Worm (Caenorhabditis elegans) whole organism, L4 larva: Measurements from ENCODE around the gene gba-2.

ENCODE experiments used
- D1046.2 ChIP-seq: fragments of 200-800 bp; sonication (Bioruptor generic); IDR thresholded peaks from 2 replicates; pipeline ENCODE4 v1.3.6; 2022; ENCODE audit warnings: missing genetic modification characterization, missing compliant biosample characterization
- F37D6.2 ChIP-seq: sonication (generic microtip); optimal IDR thresholded peaks from 2 replicates; lab custom pipeline; 2016; ENCODE audit warnings: mild to moderate bottlenecking, missing genetic modification characterization, missing compliant biosample characterization
- R02D3.7 ChIP-seq: fragments of 150-350 bp; sonication (generic microtip); optimal IDR thresholded peaks from 3 replicates; lab custom pipeline; 2014; ENCODE audit warnings: missing biosample characterization, missing genetic modification characterization
- T20F7.1 ChIP-seq: fragments of 200-800 bp; sonication (Bioruptor generic); optimal IDR thresholded peaks from 2 replicates; lab custom pipeline; 2018; ENCODE audit warnings: mild to moderate bottlenecking, missing genetic modification characterization, missing compliant biosample characterization
- Y75B8A.6 ChIP-seq: fragments of 200-800 bp; sonication (Bioruptor generic); IDR thresholded peaks from 2 replicates; pipeline ENCODE4 v1.3.6; 2022; ENCODE audit warnings: missing genetic modification reagents, missing genetic modification characterization, missing compliant biosample characterization
- ZK546.5 ChIP-seq, 2 experiments: sonication (generic microtip); optimal IDR thresholded peaks; 2 replicates each; lab custom pipeline; 2017; ENCODE audit warnings: missing biosample characterization in 2 of 2, missing genetic modification characterization in 2 of 2
- aha-1 ChIP-seq: fragments of 150-350 bp; peaks from one replicate; lab custom pipeline; 2014; ENCODE audit warnings: missing biosample characterization, missing genetic modification characterization
- ama-1 ChIP-seq: fragments of 150-350 bp; optimal IDR thresholded peaks from 2 replicates; lab custom pipeline; 2014; ENCODE audit warnings: inconsistent platforms, mixed read lengths
- arid-1 ChIP-seq: fragments of 200-800 bp; sonication (Bioruptor generic); conservative IDR thresholded peaks from 2 replicates; pipeline ENCODE4 v1.3.6; 2022; ENCODE audit warnings: missing genetic modification reagents, missing genetic modification characterization, missing compliant biosample characterization
- attf-4 ChIP-seq: sonication (generic microtip); optimal IDR thresholded peaks from 3 replicates; lab custom pipeline; 2017; ENCODE audit warnings: missing biosample characterization, missing genetic modification characterization
- ceh-32 ChIP-seq: sonication (generic microtip); optimal IDR thresholded peaks from 2 replicates; lab custom pipeline; 2016; ENCODE audit warnings: mild to moderate bottlenecking, missing genetic modification characterization, missing compliant biosample characterization; ENCODE audit not compliant: poor library complexity
- daf-12 ChIP-seq: fragments of 150-350 bp; optimal IDR thresholded peaks from 2 replicates; lab custom pipeline; 2014; ENCODE audit warnings: missing biosample characterization, missing genetic modification reagents, missing genetic modification characterization
- daf-19 ChIP-seq: fragments of 200-800 bp; sonication (Bioruptor generic); conservative IDR thresholded peaks from 2 replicates; pipeline ENCODE4 v1.3.6; 2022; ENCODE audit warnings: missing genetic modification characterization, missing compliant biosample characterization
- daf-8 ChIP-seq: fragments of 200-800 bp; sonication (Bioruptor generic); IDR thresholded peaks from 2 replicates; pipeline ENCODE4 v1.3.6; 2022; ENCODE audit warnings: missing genetic modification characterization, missing compliant biosample characterization
- dpl-1 ChIP-seq: fragments of 150-350 bp; optimal IDR thresholded peaks from 2 replicates; lab custom pipeline; 2014; ENCODE audit warnings: missing biosample characterization, missing genetic modification reagents, missing genetic modification characterization
- fos-1 ChIP-seq: fragments of 150-350 bp; optimal IDR thresholded peaks from 2 replicates; lab custom pipeline; 2014; ENCODE audit warnings: missing biosample characterization, missing genetic modification characterization
- hif-1 ChIP-seq, 2 experiments: sonication (generic microtip); optimal IDR thresholded peaks; 2 replicates each; lab custom pipeline; 2016 to 2017; ENCODE audit warnings: missing compliant biosample characterization in 2 of 2, missing genetic modification characterization in 2 of 2, missing genetic modification reagents in 2 of 2, missing genotype in 2 of 2, mild to moderate bottlenecking in 1 of 2
- hmg-1.1 ChIP-seq: fragments of 200-800 bp; sonication (Bioruptor generic); IDR thresholded peaks from 2 replicates; pipeline ENCODE4 v1.3.6; 2022; ENCODE audit warnings: missing genetic modification reagents, missing genetic modification characterization, missing compliant biosample characterization
- lin-38 ChIP-seq: fragments of 200-800 bp; sonication (Bioruptor generic); IDR thresholded peaks from 2 replicates; pipeline ENCODE4 v1.3.6; 2022; ENCODE audit warnings: missing genetic modification reagents, missing genetic modification characterization, missing compliant biosample characterization
- lir-3 ChIP-seq: sonication (generic microtip); optimal IDR thresholded peaks from 2 replicates; lab custom pipeline; 2016; ENCODE audit warnings: mild to moderate bottlenecking, missing genetic modification characterization, missing compliant biosample characterization
- lsy-2 ChIP-seq, 2 experiments: fragments of 150-350 bp in 1 of 2; sonication (generic microtip) in 1 of 2; optimal IDR thresholded peaks; 2 replicates each; lab custom pipeline; 2014 to 2017; ENCODE audit warnings: missing biosample characterization in 2 of 2, missing genetic modification characterization in 2 of 2
- madf-5 ChIP-seq, 2 experiments: fragments of 200-800 bp; sonication (Bioruptor generic); IDR thresholded peaks; 2 replicates each; pipeline ENCODE4 v1.3.6; 2022; ENCODE audit warnings: missing compliant biosample characterization in 2 of 2, missing genetic modification characterization in 2 of 2
- mdt-29 ChIP-seq: fragments of 200-800 bp; sonication (Bioruptor generic); IDR thresholded peaks from 2 replicates; pipeline ENCODE4 v1.3.6; 2022; ENCODE audit warnings: missing genetic modification reagents, missing genetic modification characterization, missing compliant biosample characterization
- mxl-2 ChIP-seq: fragments of 200-800 bp; sonication (Bioruptor generic); conservative IDR thresholded peaks from 2 replicates; pipeline ENCODE4 v1.3.6; 2022; ENCODE audit warnings: missing genetic modification reagents, missing genetic modification characterization, missing compliant biosample characterization
- mxl-3 ChIP-seq: fragments of 200-800 bp; sonication (Bioruptor generic); optimal IDR thresholded peaks from 2 replicates; lab custom pipeline; 2018; ENCODE audit warnings: mild to moderate bottlenecking, missing genetic modification characterization, missing compliant biosample characterization
- nhr-102 ChIP-seq: sonication (generic microtip); optimal IDR thresholded peaks from 2 replicates; lab custom pipeline; 2016; ENCODE audit warnings: mild to moderate bottlenecking, missing genetic modification characterization, moderate library complexity, missing compliant biosample characterization
- nhr-111 ChIP-seq: fragments of 200-800 bp; sonication (Bioruptor generic); optimal IDR thresholded peaks from 2 replicates; lab custom pipeline; 2018; ENCODE audit warnings: mild to moderate bottlenecking, missing genetic modification characterization, missing compliant biosample characterization
- nhr-237 ChIP-seq: sonication (generic microtip); optimal IDR thresholded peaks from 2 replicates; lab custom pipeline; 2017; ENCODE audit warnings: missing biosample characterization, missing genetic modification characterization
- nhr-77 ChIP-seq: fragments of 150-350 bp; optimal IDR thresholded peaks from 2 replicates; lab custom pipeline; 2014; ENCODE audit warnings: missing biosample characterization, missing genetic modification characterization
- pha-4 ChIP-seq, 2 experiments: fragments of 150-350 bp in 1 of 2; fragments of 200-800 bp in 1 of 2; sonication (Bioruptor generic) in 1 of 2; IDR thresholded peaks in 1 of 2; optimal IDR thresholded peaks in 1 of 2; 2 replicates each; pipeline versions ENCODE4 v1.3.6 to Lab custom; 2014 to 2022; ENCODE audit warnings: missing genetic modification characterization in 2 of 2, missing genetic modification reagents in 2 of 2, missing biosample characterization in 1 of 2, missing compliant biosample characterization in 1 of 2
- skn-1 ChIP-seq: fragments of 150-350 bp; optimal IDR thresholded peaks from 2 replicates; lab custom pipeline; 2014; ENCODE audit warnings: missing biosample characterization, missing genetic modification characterization
- unc-130 ChIP-seq: sonication (generic microtip); optimal IDR thresholded peaks from 2 replicates; lab custom pipeline; 2016; ENCODE audit warnings: missing genetic modification reagents, missing genetic modification characterization, missing compliant biosample characterization
- unc-62 ChIP-seq, 3 experiments: fragments of 150-350 bp in 1 of 3; sonication (generic microtip); optimal IDR thresholded peaks in 2 of 3; peaks in 1 of 3; 1 replicate in 1 of 3; 2 replicates in 2 of 3; lab custom pipeline; 2014 to 2017; ENCODE audit warnings: missing biosample characterization in 3 of 3, missing genetic modification characterization in 3 of 3, missing genetic modification reagents in 3 of 3, missing genotype in 1 of 3
- zag-1 ChIP-seq: fragments of 150-350 bp; optimal IDR thresholded peaks from 2 replicates; lab custom pipeline; 2014; ENCODE audit warnings: missing biosample characterization, missing genetic modification characterization
- zfp-2 ChIP-seq: sonication (generic microtip); optimal IDR thresholded peaks from 2 replicates; lab custom pipeline; 2016; ENCODE audit warnings: mild to moderate bottlenecking, missing genetic modification characterization, missing compliant biosample characterization
- zfp-3 ChIP-seq: fragments of 200-800 bp; sonication (Bioruptor generic); conservative IDR thresholded peaks from 2 replicates; pipeline ENCODE4 v1.3.6; 2022; ENCODE audit warnings: missing genetic modification reagents, missing genetic modification characterization, missing compliant biosample characterization
- ztf-11 ChIP-seq: fragments of 150-350 bp; optimal IDR thresholded peaks from 2 replicates; lab custom pipeline; 2014; ENCODE audit warnings: missing biosample characterization, missing genetic modification characterization

Gene gba-2

DNA sequence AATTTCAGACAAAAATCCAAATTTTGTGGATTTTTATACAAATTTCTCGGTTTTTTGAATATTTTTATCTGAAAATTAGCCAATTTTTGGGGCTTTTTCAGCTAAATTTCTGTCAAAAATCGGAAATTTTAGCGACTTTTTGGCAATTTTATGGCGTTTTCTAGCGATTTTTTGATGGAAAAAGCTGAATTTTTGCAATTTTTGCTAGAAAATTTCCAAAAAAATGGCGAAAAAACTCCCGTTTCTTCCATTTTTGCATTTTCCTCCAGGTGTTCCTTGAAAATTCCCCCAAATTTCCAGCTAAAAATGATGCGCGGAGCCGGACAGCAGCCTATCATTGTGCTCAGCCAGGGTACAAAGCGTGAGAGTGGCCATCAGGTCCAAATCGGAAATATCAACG is 47.0 kb upstream of the gba-2 start, which contains the start of gene cct-3:
cct-3 (plus strand) TSS at position 301 of the 400 bp plus-strand sequence.
- TF ChIP-seq ZK546.5 (tag; optimal IDR thresholded peaks at IDR 0.05; lab: Kevin White, UChicago) (no peak), T20F7.1 (GFP tag; lab: Kevin White, UChicago) (no peak), mdt-29 (GFP tag; lab: Robert Waterston, UW) (no peak), daf-8 (no peak), ztf-11 (tag; lab: Kevin White, UChicago) (no peak), nhr-102 (tag; lab: Kevin White, UChicago) (no peak), nhr-237 (tag; lab: Kevin White, UChicago) (no peak), arid-1 (no peak), mxl-3 (GFP tag; lab: Kevin White, UChicago) (no peak), nhr-77 (tag; lab: Kevin White, UChicago) (no peak), R02D3.7 (tag; lab: Kevin White, UChicago) (no peak), daf-12 (tag; lab: Kevin White, UChicago) (no peak), nhr-111 (GFP tag; lab: Kevin White, UChicago) (no peak), mxl-2 (GFP tag; lab: Robert Waterston, UW) (no peak), hif-1 (tag; optimal IDR thresholded peaks at IDR 0.05; lab: Kevin White, UChicago) (no peak), unc-130 (GFP tag; lab: Kevin White, UChicago) (no peak), ceh-32 (tag; lab: Kevin White, UChicago) (no peak), ama-1 (lab: Kevin White, UChicago) (no peak), madf-5 (GFP tag; IDR thresholded peaks at IDR 0.05; lab: Robert Waterston, UW) (no peak)

- TF ChIP-seq D1046.2 (peak; percentile 97), lin-38 (0 out of 2 replicates have a peak, but pooled peaks have one; percentile 12), lsy-2 (tag; optimal IDR thresholded peaks at IDR 0.05; lab: Kevin White, UChicago) (peak; percentile 41 to 80), hmg-1.1 (GFP tag; lab: Robert Waterston, UW) (0 out of 2 replicates have a peak, but pooled peaks have one; percentile 32)
- TF ChIP-seq, all 104 proteins: peak for 4; not testable (repeated sequence) for 100
Measured at ce11 chrII:2232429-2232828, 46.2 kb upstream of the gba-2 start, which contains the start of gene F54A3.6. TSS of gene F54A3.6 (minus strand) at chrII:2232470.

DNA sequence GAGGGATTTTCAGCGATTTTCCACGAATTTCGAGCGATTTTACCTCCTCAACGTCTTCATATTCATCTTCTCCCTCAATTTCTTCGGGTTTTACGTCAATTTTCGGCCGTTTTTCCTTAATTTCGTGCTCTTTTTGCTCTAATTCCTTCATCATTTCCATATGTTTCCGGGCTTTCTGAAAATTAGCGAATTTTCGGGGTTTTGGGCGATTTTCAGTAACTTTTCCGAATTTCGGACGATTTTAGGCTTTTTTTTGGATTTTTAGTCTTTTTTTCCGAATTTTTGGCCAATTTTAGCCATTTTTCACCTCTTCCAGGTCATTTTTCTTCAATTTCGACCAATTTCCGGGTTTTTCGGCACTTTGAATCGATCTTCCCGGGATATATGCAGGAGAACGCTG is 44.1 kb upstream of the gba-2 start:
- TF ChIP-seq dpl-1 (GFP tag; lab: Kevin White, UChicago) (no peak), unc-62 (GFP tag; optimal IDR thresholded peaks at IDR 0.05 in 1 of 2; lab: Kevin White, UChicago) (peak in 1 of 2 experiments; percentile 7), unc-62 (tag; optimal IDR thresholded peaks at IDR 0.05; lab: Kevin White, UChicago) (no peak), attf-4 (tag; lab: Kevin White, UChicago) (no peak), lir-3 (tag; lab: Kevin White, UChicago) (no peak), zfp-3 (GFP tag; lab: Robert Waterston, UW) (no peak), Y75B8A.6 (no peak), skn-1 (tag; lab: Kevin White, UChicago) (no peak), F37D6.2 (tag; lab: Kevin White, UChicago) (no peak), aha-1 (tag; lab: Kevin White, UChicago) (peak; percentile 92), pha-4 (GFP tag; IDR thresholded peaks at IDR 0.05; lab: Robert Waterston, UW) (no peak), pha-4 (tag; optimal IDR thresholded peaks at IDR 0.05; lab: Kevin White, UChicago) (no peak), zag-1 (tag; lab: Kevin White, UChicago) (no peak)

DNA sequence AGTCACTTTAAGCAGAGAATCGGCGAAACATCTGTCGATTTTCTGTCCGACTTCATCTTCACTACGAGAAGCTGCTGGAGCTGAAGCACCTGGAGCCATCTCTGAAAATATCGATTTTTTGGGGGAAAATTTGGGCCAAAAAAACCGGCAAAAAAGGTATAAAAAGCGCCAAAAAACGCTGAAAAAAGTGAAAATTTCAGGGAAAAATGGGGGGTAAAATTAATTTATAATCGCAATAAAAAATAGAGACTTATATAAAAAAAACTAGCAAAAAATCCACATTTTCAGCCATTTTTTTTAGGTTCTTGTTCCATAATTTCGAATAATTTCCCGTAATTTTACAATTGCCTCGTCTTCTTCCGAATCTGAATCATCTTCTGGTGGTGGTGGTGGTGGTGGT is 39.4 kb upstream of the gba-2 start, which contains the start of gene F54A3.5:
F54A3.5 (minus strand) TSS at position 101 of the 400 bp plus-strand sequence.
- TF ChIP-seq fos-1, result no peak
- no peak for TF ChIP-seq madf-5 (GFP tag; IDR thresholded peaks at IDR 0.05; lab: Robert Waterston, UW)
- TF ChIP-seq daf-19 (GFP tag; lab: Robert Waterston, UW), result no peak
- no peak for TF ChIP-seq zfp-2
